Fruit fly (Drosophila melanogaster) whole organism, embryonic: ENCODE results near the gene cindr.

Experiments used
- Antp ChIP-seq: fragments of 200-800 bp; sonication (Bioruptor generic); optimal IDR thresholded peaks from 3 replicates; lab custom pipeline; 2016; ENCODE audit warnings: missing biosample characterization, missing genetic modification characterization
- Bgb ChIP-seq: fragments of 200-800 bp; sonication (Bioruptor generic); IDR thresholded peaks from 2 replicates; pipeline ENCODE4 v1.3.6; 2022; ENCODE audit warnings: missing biosample characterization, missing genetic modification characterization; ENCODE audit not compliant: partially characterized antibody
- CG10321 ChIP-seq: fragments of 200-800 bp; sonication (Bioruptor generic); IDR thresholded peaks from 2 replicates; pipeline ENCODE4 v1.3.6; 2022; ENCODE audit warnings: missing biosample characterization, missing genetic modification characterization
- CG10462 ChIP-seq: fragments of 200-800 bp; sonication (Bioruptor generic); optimal IDR thresholded peaks from 2 replicates; lab custom pipeline; 2016; ENCODE audit warnings: missing biosample characterization, missing genetic modification characterization
- CG10654 ChIP-seq: fragments of 200-800 bp; sonication (Bioruptor generic); optimal IDR thresholded peaks from 2 replicates; lab custom pipeline; 2016; ENCODE audit warnings: missing biosample characterization, missing genetic modification characterization
- CG11504 ChIP-seq: fragments of 200-800 bp; sonication (Bioruptor generic); optimal IDR thresholded peaks from 3 replicates; lab custom pipeline; 2019; ENCODE audit warnings: missing biosample characterization, mild to moderate bottlenecking, missing genetic modification characterization, moderate library complexity
- CG12071 ChIP-seq: fragments of 200-800 bp; sonication (Bioruptor generic); optimal IDR thresholded peaks from 3 replicates; lab custom pipeline; 2018; ENCODE audit warnings: missing biosample characterization, mild to moderate bottlenecking, missing genetic modification characterization
- CG12769 ChIP-seq: fragments of 200-800 bp; sonication (Bioruptor generic); optimal IDR thresholded peaks from 2 replicates; lab custom pipeline; 2019; ENCODE audit warnings: missing biosample characterization, mild to moderate bottlenecking, missing genetic modification characterization, moderate library complexity
- CG13123 ChIP-seq: fragments of 200-800 bp; sonication (Bioruptor generic); optimal IDR thresholded peaks from 2 replicates; lab custom pipeline; 2016; ENCODE audit warnings: missing biosample characterization, missing genetic modification characterization
- CG14050 ChIP-seq: fragments of 200-800 bp; sonication (Bioruptor generic); IDR thresholded peaks from 3 replicates; pipeline ENCODE4 v1.3.6; 2022; ENCODE audit warnings: missing biosample characterization, missing genetic modification characterization
- CG14441 ChIP-seq: fragments of 200-800 bp; sonication (Bioruptor generic); IDR thresholded peaks from 2 replicates; pipeline ENCODE4 v1.3.6; 2022; ENCODE audit warnings: missing biosample characterization, missing genetic modification characterization
- CG15269 ChIP-seq: fragments of 200-800 bp; sonication (Bioruptor generic); optimal IDR thresholded peaks from 2 replicates; lab custom pipeline; 2018; ENCODE audit warnings: missing biosample characterization, mild to moderate bottlenecking, missing genetic modification characterization, moderate library complexity
- CG15601 ChIP-seq: fragments of 200-800 bp; sonication (Bioruptor generic); optimal IDR thresholded peaks from 3 replicates; lab custom pipeline; 2019; ENCODE audit warnings: missing biosample characterization, mild to moderate bottlenecking, missing genetic modification characterization, moderate library complexity
- CG15696 ChIP-seq: fragments of 200-800 bp; sonication (Bioruptor generic); optimal IDR thresholded peaks from 2 replicates; lab custom pipeline; 2019; ENCODE audit warnings: missing biosample characterization, mild to moderate bottlenecking, missing genetic modification characterization, moderate library complexity
- CG1792 ChIP-seq: fragments of 200-800 bp; sonication (Bioruptor generic); optimal IDR thresholded peaks from 2 replicates; lab custom pipeline; 2016; ENCODE audit warnings: missing biosample characterization, missing genetic modification characterization
- CG31388 ChIP-seq: fragments of 200-800 bp; sonication (Bioruptor generic); optimal IDR thresholded peaks from 2 replicates; lab custom pipeline; 2016; ENCODE audit warnings: missing biosample characterization, missing genetic modification characterization
- CG3281 ChIP-seq: fragments of 200-800 bp; sonication (Bioruptor generic); optimal IDR thresholded peaks from 3 replicates; lab custom pipeline; 2017; ENCODE audit warnings: missing biosample characterization, mild to moderate bottlenecking, missing genetic modification characterization
- CG3407 ChIP-seq: fragments of 200-800 bp; sonication (Bioruptor generic); optimal IDR thresholded peaks from 2 replicates; lab custom pipeline; 2018; ENCODE audit warnings: missing biosample characterization, mild to moderate bottlenecking, missing genetic modification characterization
- CG34224 ChIP-seq: fragments of 200-800 bp; sonication (Bioruptor generic); IDR thresholded peaks from 3 replicates; pipeline ENCODE4 v1.3.6; 2022; ENCODE audit warnings: missing biosample characterization, missing genetic modification characterization; ENCODE audit not compliant: partially characterized antibody
- CG5245 ChIP-seq: fragments of 200-800 bp; sonication (Bioruptor generic); optimal IDR thresholded peaks from 3 replicates; lab custom pipeline; 2016; ENCODE audit warnings: missing biosample characterization, missing genetic modification characterization
- CG6254 ChIP-seq: fragments of 200-800 bp; sonication (Bioruptor generic); optimal IDR thresholded peaks from 3 replicates; lab custom pipeline; 2017; ENCODE audit warnings: mild to moderate bottlenecking, missing biosample characterization, missing genetic modification reagents, missing genetic modification characterization
- CG6765 ChIP-seq: fragments of 200-800 bp; sonication (Bioruptor generic); optimal IDR thresholded peaks from 3 replicates; lab custom pipeline; 2017; ENCODE audit warnings: missing biosample characterization, mild to moderate bottlenecking, missing genetic modification characterization
- CG7357 ChIP-seq: fragments of 200-800 bp; sonication (Bioruptor generic); IDR thresholded peaks from 3 replicates; pipeline ENCODE4 v1.3.6; 2022; ENCODE audit warnings: missing biosample characterization, missing genetic modification characterization
- CG8089 ChIP-seq: fragments of 200-800 bp; sonication (Bioruptor generic); optimal IDR thresholded peaks from 3 replicates; lab custom pipeline; 2016; ENCODE audit warnings: missing biosample characterization, missing genetic modification characterization
- CTCF ChIP-seq: fragments of 200-800 bp; sonication (Bioruptor generic); optimal IDR thresholded peaks from 2 replicates; lab custom pipeline; 2017; ENCODE audit warnings: missing biosample characterization, mild to moderate bottlenecking, missing genetic modification characterization, moderate library complexity
- Camta ChIP-seq: fragments of 200-800 bp; sonication (Bioruptor generic); optimal IDR thresholded peaks from 2 replicates; lab custom pipeline; 2016; ENCODE audit warnings: missing biosample characterization, missing genetic modification characterization
- Dip3 ChIP-seq: fragments of 200-800 bp; sonication (Bioruptor generic); optimal IDR thresholded peaks from 3 replicates; lab custom pipeline; 2016; ENCODE audit warnings: missing biosample characterization, missing genetic modification characterization
- Dref ChIP-seq: fragments of 200-800 bp; sonication (Bioruptor generic); IDR thresholded peaks from 2 replicates; pipeline ENCODE4 v1.3.6; 2022; ENCODE audit warnings: missing biosample characterization, missing genetic modification characterization
- Ets65A ChIP-seq: fragments of 200-800 bp; sonication (Bioruptor generic); peaks from one replicate; lab custom pipeline; 2016; ENCODE audit warnings: missing biosample characterization, missing genetic modification characterization
- Ets97D ChIP-seq: fragments of 200-800 bp; sonication (Bioruptor generic); optimal IDR thresholded peaks from 3 replicates; lab custom pipeline; 2016; ENCODE audit warnings: missing biosample characterization, missing genetic modification characterization
- Gug ChIP-seq: fragments of 200-800 bp; sonication (Bioruptor generic); IDR thresholded peaks from 4 replicates; pipeline ENCODE4 v1.3.6; 2022; ENCODE audit warnings: missing biosample characterization, missing genetic modification characterization
- Hmr ChIP-seq: fragments of 200-800 bp; sonication (Bioruptor generic); optimal IDR thresholded peaks from 3 replicates; lab custom pipeline; 2017; ENCODE audit warnings: mild to moderate bottlenecking, missing biosample characterization, missing genetic modification reagents, missing genetic modification characterization
- MBD-R2 ChIP-seq: fragments of 200-800 bp; sonication (Bioruptor generic); IDR thresholded peaks from 2 replicates; pipeline ENCODE4 v1.3.6; 2022; ENCODE audit warnings: missing biosample characterization, missing genetic modification characterization
- Mad ChIP-seq: fragments of 200-800 bp; sonication (Bioruptor generic); optimal IDR thresholded peaks from 2 replicates; lab custom pipeline; 2016; ENCODE audit warnings: missing biosample characterization, missing genetic modification characterization
- Max ChIP-seq: fragments of 200-800 bp; sonication (Bioruptor generic); optimal IDR thresholded peaks from 2 replicates; lab custom pipeline; 2016; ENCODE audit warnings: missing biosample characterization, mild to moderate bottlenecking, missing genetic modification characterization
- Nf-YC ChIP-seq: fragments of 200-800 bp; optimal IDR thresholded peaks from 3 replicates; lab custom pipeline; 2019; ENCODE audit warnings: missing biosample characterization, mild to moderate bottlenecking, missing genetic modification characterization, moderate library complexity
- Poxn ChIP-seq: fragments of 200-800 bp; sonication (Bioruptor generic); IDR thresholded peaks from 2 replicates; pipeline ENCODE4 v1.3.6; 2022; ENCODE audit warnings: missing biosample characterization, missing genetic modification characterization
- Scr ChIP-seq: fragments of 200-800 bp; sonication (Bioruptor generic); IDR thresholded peaks from 2 replicates; pipeline ENCODE4 v1.3.6; 2022; ENCODE audit warnings: missing biosample characterization, missing genetic modification characterization; ENCODE audit not compliant: partially characterized antibody
- Six4 ChIP-seq: fragments of 200-800 bp; sonication (Bioruptor generic); optimal IDR thresholded peaks from 2 replicates; lab custom pipeline; 2016; ENCODE audit warnings: missing biosample characterization, missing genetic modification characterization
- Stat92E ChIP-seq, 3 experiments: fragments of >200 bp in 2 of 3; fragments of 200-800 bp in 1 of 3; sonication (Bioruptor generic) in 1 of 3; optimal IDR thresholded peaks; 2 replicates each; lab custom pipeline; 2017 to 2019; ENCODE audit warnings: missing biosample characterization in 3 of 3, missing genetic modification characterization in 3 of 3, mild to moderate bottlenecking in 1 of 3, moderate library complexity in 1 of 3
- corto ChIP-seq: fragments of 200-800 bp; sonication (Bioruptor generic); optimal IDR thresholded peaks from 2 replicates; lab custom pipeline; 2016; ENCODE audit warnings: missing biosample characterization, mild to moderate bottlenecking, missing genetic modification characterization, moderate library complexity
- dpn ChIP-seq, 2 experiments: fragments of 200-800 bp; sonication (Bioruptor generic); optimal IDR thresholded peaks; 3 replicates each; lab custom pipeline; 2016; ENCODE audit warnings: missing biosample characterization in 2 of 2, missing genetic modification characterization in 2 of 2
- fd96Cb ChIP-seq: fragments of 200-800 bp; sonication (Bioruptor generic); optimal IDR thresholded peaks from 2 replicates; lab custom pipeline; 2018; ENCODE audit warnings: missing biosample characterization, mild to moderate bottlenecking, missing genetic modification characterization, moderate library complexity
- kay ChIP-seq: fragments of 200-800 bp; sonication (Bioruptor generic); optimal IDR thresholded peaks from 2 replicates; lab custom pipeline; 2016; ENCODE audit warnings: missing biosample characterization, missing genetic modification characterization
- onecut ChIP-seq: fragments of 200-800 bp; sonication (Bioruptor generic); IDR thresholded peaks from 2 replicates; pipeline ENCODE4 v1.3.6; 2022; ENCODE audit warnings: missing biosample characterization, missing genetic modification characterization
- p53 ChIP-seq: fragments of 200-800 bp; sonication (Bioruptor generic); optimal IDR thresholded peaks from 2 replicates; lab custom pipeline; 2016; ENCODE audit warnings: missing biosample characterization, missing genetic modification characterization
- pb ChIP-seq: fragments of 200-800 bp; sonication (Bioruptor generic); optimal IDR thresholded peaks from 3 replicates; lab custom pipeline; 2016; ENCODE audit warnings: missing biosample characterization, missing genetic modification characterization
- run ChIP-seq: fragments of 200-800 bp; sonication (Bioruptor generic); optimal IDR thresholded peaks from 3 replicates; lab custom pipeline; 2018; ENCODE audit warnings: missing biosample characterization, mild to moderate bottlenecking, missing genetic modification characterization
- sc ChIP-seq, 3 experiments: fragments of >200 bp in 2 of 3; fragments of 200-800 bp in 1 of 3; sonication (Bioruptor generic) in 1 of 3; optimal IDR thresholded peaks; 2 replicates in 2 of 3; 3 replicates in 1 of 3; lab custom pipeline; 2017; ENCODE audit warnings: mild to moderate bottlenecking in 1 of 3, missing biosample characterization in 1 of 3, missing genetic modification characterization in 1 of 3, missing genetic modification reagents in 1 of 3
- toy ChIP-seq: fragments of 200-800 bp; sonication (Bioruptor generic); IDR thresholded peaks from 2 replicates; pipeline ENCODE4 v1.3.6; 2022; ENCODE audit warnings: missing biosample characterization, missing genetic modification characterization

The cindr gene

DNA sequence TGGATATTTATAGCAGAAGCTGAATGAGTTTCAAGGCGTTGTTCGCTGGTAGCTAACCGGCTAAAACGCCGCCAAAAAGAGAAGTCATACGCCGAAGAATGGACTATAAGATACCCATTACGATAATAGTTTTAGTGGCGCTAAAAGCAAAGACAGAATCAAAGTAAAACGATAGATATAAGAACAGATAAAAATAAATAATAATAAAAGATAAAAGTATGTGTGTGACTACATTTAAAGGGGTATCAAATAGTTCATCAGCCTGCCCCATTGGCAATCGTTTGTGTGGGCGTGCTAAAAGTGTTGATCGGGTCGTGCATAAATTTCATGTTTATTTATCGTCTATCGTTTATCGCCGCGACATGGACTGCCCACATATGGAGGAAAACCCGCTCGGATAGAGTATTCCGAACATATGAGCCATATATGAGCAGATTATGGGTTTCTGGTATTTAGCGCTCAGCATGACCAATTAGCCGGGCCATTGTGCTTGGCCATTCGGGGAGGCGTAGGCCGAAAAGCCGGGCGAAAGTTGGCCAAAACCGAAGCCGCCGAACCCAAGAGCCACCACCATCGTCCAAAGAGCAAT, 11.0 kb upstream of the cindr start (continued):
- TF ChIP-seq CG14050 (GFP tag; lab: Robert Waterston, UW), result peak; percentile 67
- peak; percentile 86 for TF ChIP-seq CG14441 (GFP tag; lab: Robert Waterston, UW)
- peak; percentile 79 for TF ChIP-seq CG11504 (tag; lab: Kevin White, UChicago)
- peak; percentile 50 for TF ChIP-seq Nf-YC
- TF ChIP-seq sc (optimal IDR thresholded peaks at IDR 0.05; lab: Kevin White, UChicago), result no peak
- TF ChIP-seq sc (GFP tag; optimal IDR thresholded peaks at IDR 0.05; lab: Kevin White, UChicago), result no peak
- TF ChIP-seq Antp, result peak; percentile 30
- peak; percentile 22 for TF ChIP-seq CG15696 (tag; lab: Kevin White, UChicago)
- no peak for TF ChIP-seq Camta
- TF ChIP-seq Hmr, result peak; percentile 70
- peak; percentile 69 for TF ChIP-seq fd96Cb (tag; lab: Kevin White, UChicago)
- peak; percentile 54 for TF ChIP-seq Dip3 (GFP tag; lab: Kevin White, UChicago)
- TF ChIP-seq CG5245 (GFP tag; lab: Kevin White, UChicago), result peak; percentile 35
- TF ChIP-seq CG10462, result no peak
- peak; percentile 15 for TF ChIP-seq CG15601 (tag; lab: Kevin White, UChicago)
- TF ChIP-seq Stat92E (GFP tag; optimal IDR thresholded peaks at IDR 0.05; lab: Kevin White, UChicago), result no peak
- peak; percentile 83 for TF ChIP-seq CG15269 (tag; lab: Kevin White, UChicago)
- peak; percentile 43 for TF ChIP-seq CG10654 (GFP tag; lab: Kevin White, UChicago)
- peak; percentile 50 for TF ChIP-seq CG12071 (GFP tag; lab: Kevin White, UChicago)
- TF ChIP-seq Dref (GFP tag; lab: Robert Waterston, UW), result 0 out of 2 replicates have a peak, but pooled peaks have one; percentile 4
- TF ChIP-seq Max (GFP tag; lab: Kevin White, UChicago), result no peak
- no peak for TF ChIP-seq CG1792
- peak; percentile 60 for TF ChIP-seq CG12769 (tag; lab: Kevin White, UChicago)
- no peak for TF ChIP-seq CG31388 (GFP tag; lab: Kevin White, UChicago)
- TF ChIP-seq CG6254, result no peak
- no peak for TF ChIP-seq kay (GFP tag; lab: Kevin White, UChicago)
- peak; percentile 43 for TF ChIP-seq CG3407 (GFP tag; lab: Kevin White, UChicago)
- TF ChIP-seq dpn (GFP tag; optimal IDR thresholded peaks at IDR 0.05; lab: Kevin White, UChicago), result peak in 1 of 2 experiments; percentile 67
- no peak; the same call in 1 of the 2 replicates for TF ChIP-seq toy (GFP tag; lab: Robert Waterston, UW)
- TF ChIP-seq pb (GFP tag; lab: Kevin White, UChicago), result no peak
- no peak for TF ChIP-seq CG13123 (GFP tag; lab: Kevin White, UChicago)
- TF ChIP-seq CG8089 (GFP tag; lab: Kevin White, UChicago), result no peak
- TF ChIP-seq CG6765 (GFP tag; lab: Kevin White, UChicago), result no peak
- no peak for TF ChIP-seq CG10321
- peak; percentile 62 for TF ChIP-seq Gug (GFP tag; lab: Robert Waterston, UW)
- peak; percentile 89 for TF ChIP-seq Ets65A (GFP tag; lab: Kevin White, UChicago)
- TF ChIP-seq run (tag; lab: Kevin White, UChicago), result peak; percentile 12
- TF ChIP-seq Six4, result peak; percentile 10
- peak; percentile 12; the same call in 1 of the 2 replicates for TF ChIP-seq MBD-R2
- peak; percentile 15 for TF ChIP-seq Mad
- 0 out of 2 replicates have a peak, but pooled peaks have one; percentile 24 for TF ChIP-seq Bgb (GFP tag; lab: Robert Waterston, UW)
- TF ChIP-seq Scr (GFP tag; lab: Robert Waterston, UW), result peak; percentile 57
- peak; percentile 59 for TF ChIP-seq CG3281 (GFP tag; lab: Kevin White, UChicago)
- TF ChIP-seq Poxn, result peak; percentile 51; the same call in 1 of the 2 replicates
- TF ChIP-seq Ets97D (GFP tag; lab: Kevin White, UChicago), result no peak
- no peak for TF ChIP-seq corto
- no peak for TF ChIP-seq CTCF
- TF ChIP-seq onecut (GFP tag; lab: Robert Waterston, UW), result no peak
- TF ChIP-seq p53 (GFP tag; lab: Kevin White, UChicago), result peak; percentile 7
- TF ChIP-seq CG34224 (GFP tag; lab: Robert Waterston, UW), result no peak
- peak; percentile 44; the same call in 1 of the 3 replicates for TF ChIP-seq CG7357 (GFP tag; lab: Robert Waterston, UW)
